Fruit fly (Drosophila melanogaster): ENCODE measurements around the gene CG12170.
A peak's percentile ranks its signal among the peaks of the same experiment; 100 is the strongest.

CG12170 gene

dm6 chr3R:5668928-5669739 is 32.1 kb downstream of the CG12170 start, which contains the start of the genes Xe7 and Atg17 (continued):
- TF ChIP-seq tgo (GFP tag; IDR thresholded peaks at IDR 0.05): peak; percentile 84
- peak; percentile 53 for TF ChIP-seq Bgb (GFP tag; IDR thresholded peaks at IDR 0.05; ENCODE audit: partially characterized antibody)
- TF ChIP-seq CG30020 (tag; optimal IDR thresholded peaks at IDR 0.05): peak; percentile 89
- TF ChIP-seq nmo (GFP tag; optimal IDR thresholded peaks at IDR 0.05): peak; percentile 95
- peak; percentile 20 for TF ChIP-seq gcm2 (GFP tag; optimal IDR thresholded peaks at IDR 0.05)
- peak; percentile 85 for TF ChIP-seq caup (GFP tag; optimal IDR thresholded peaks at IDR 0.05; ENCODE audit: severe bottlenecking)
- peak; percentile 90 for TF ChIP-seq CG11504 (tag; optimal IDR thresholded peaks at IDR 0.05)
- TF ChIP-seq Mes4 (GFP tag; optimal IDR thresholded peaks at IDR 0.05): peak; percentile 61
- peak; percentile 96 for TF ChIP-seq mam (GFP tag; optimal IDR thresholded peaks at IDR 0.05)
- TF ChIP-seq CG7963 (GFP tag; IDR thresholded peaks at IDR 0.05; ENCODE audit: partially characterized antibody): no peak
- TF ChIP-seq CG8281 (tag; optimal IDR thresholded peaks at IDR 0.05): peak; percentile 79
- peak; percentile 94 for TF ChIP-seq dysf (GFP tag; IDR thresholded peaks at IDR 0.05)
- TF ChIP-seq B-H1 (GFP tag; IDR thresholded peaks at IDR 0.05): peak; percentile 87
- TF ChIP-seq CG1233 (GFP tag; optimal IDR thresholded peaks at IDR 0.05): peak; percentile 88
- peak; percentile 60; the same call in 1 of the 3 replicates for TF ChIP-seq hb (GFP tag; IDR thresholded peaks at IDR 0.05; ENCODE audit: partially characterized antibody)
- TF ChIP-seq Hr3 (GFP tag; optimal IDR thresholded peaks at IDR 0.05): peak; percentile 94
- peak; percentile 93 for TF ChIP-seq grau (tag; optimal IDR thresholded peaks at IDR 0.05)
- peak; percentile 94 for TF ChIP-seq CG14710 (tag; optimal IDR thresholded peaks at IDR 0.05)
- peak in 1 of 2 experiments; percentile 93 for TF ChIP-seq Dfd (GFP tag; optimal IDR thresholded peaks at IDR 0.05)
- no peak for TF ChIP-seq tna (GFP tag; IDR thresholded peaks at IDR 0.05; ENCODE audit: partially characterized antibody)
- TF ChIP-seq CG17186 (GFP tag; optimal IDR thresholded peaks at IDR 0.05): peak; percentile 66
- TF ChIP-seq CG11696 (GFP tag; IDR thresholded peaks at IDR 0.05): peak; percentile 54
- TF ChIP-seq CG12299 (tag; optimal IDR thresholded peaks at IDR 0.05): peak; percentile 79
- TF ChIP-seq CG4854 (GFP tag; optimal IDR thresholded peaks at IDR 0.05): peak; percentile 77
- no peak; the same call in 2 of the 3 replicates for TF ChIP-seq otp (GFP tag; IDR thresholded peaks at IDR 0.05)
- peak; percentile 62 for TF ChIP-seq her (GFP tag; optimal IDR thresholded peaks at IDR 0.05)
- peak; percentile 74 for TF ChIP-seq CG18011 (GFP tag; optimal IDR thresholded peaks at IDR 0.05)
- peak; percentile 34; the same call in 1 of the 2 replicates for TF ChIP-seq CG10321 (GFP tag; IDR thresholded peaks at IDR 0.05)
- TF ChIP-seq CHES-1-like (GFP tag; optimal IDR thresholded peaks at IDR 0.05): peak; percentile 84
- TF ChIP-seq Nf-YA (GFP tag; IDR thresholded peaks at IDR 0.05): peak; percentile 57; the same call in 1 of the 2 replicates
- TF ChIP-seq CG11247 (GFP tag; IDR thresholded peaks at IDR 0.05): peak; percentile 90
- TF ChIP-seq Ssrp (tag; optimal IDR thresholded peaks at IDR 0.05): peak; percentile 94
- TF ChIP-seq kay (GFP tag; optimal IDR thresholded peaks at IDR 0.05): peak; percentile 76
- peak; percentile 81 for TF ChIP-seq CG18476 (GFP tag; optimal IDR thresholded peaks at IDR 0.05)
- TF ChIP-seq grn (GFP tag; optimal IDR thresholded peaks at IDR 0.05): no peak
- TF ChIP-seq nerfin-1 (tag; optimal IDR thresholded peaks at IDR 0.05): peak; percentile 82
- peak; percentile 93 for TF ChIP-seq al (GFP tag; IDR thresholded peaks at IDR 0.05)
- TF ChIP-seq sima (GFP tag; optimal IDR thresholded peaks at IDR 0.05): no peak
- peak; percentile 96 for TF ChIP-seq Chrac-16 (GFP tag; optimal IDR thresholded peaks at IDR 0.05)
- TF ChIP-seq CG7987 (GFP tag; optimal IDR thresholded peaks at IDR 0.05): peak; percentile 62
- no peak for TF ChIP-seq CG5180 (GFP tag; optimal IDR thresholded peaks at IDR 0.05)
- peak; percentile 66 for TF ChIP-seq Elba2 (GFP tag; optimal IDR thresholded peaks at IDR 0.05)
- no peak for TF ChIP-seq CG14965 (GFP tag; optimal IDR thresholded peaks at IDR 0.05; ENCODE audit: borderline replicate concordance)
- TF ChIP-seq Rfx (GFP tag; IDR thresholded peaks at IDR 0.05): peak; percentile 94
- TF ChIP-seq CG3995 (GFP tag; optimal IDR thresholded peaks at IDR 0.05): peak; percentile 64
- peak; percentile 93 for TF ChIP-seq Dip3 (GFP tag; optimal IDR thresholded peaks at IDR 0.05)
- peak; percentile 58; the same call in 2 of the 3 replicates for TF ChIP-seq vnd (GFP tag; IDR thresholded peaks at IDR 0.05; ENCODE audit: partially characterized antibody)
- TF ChIP-seq zfh2 (GFP tag; optimal IDR thresholded peaks at IDR 0.05): peak; percentile 97
